Worm (Caenorhabditis elegans): Measurements from ENCODE around the gene Y42H9B.3.

DNA sequence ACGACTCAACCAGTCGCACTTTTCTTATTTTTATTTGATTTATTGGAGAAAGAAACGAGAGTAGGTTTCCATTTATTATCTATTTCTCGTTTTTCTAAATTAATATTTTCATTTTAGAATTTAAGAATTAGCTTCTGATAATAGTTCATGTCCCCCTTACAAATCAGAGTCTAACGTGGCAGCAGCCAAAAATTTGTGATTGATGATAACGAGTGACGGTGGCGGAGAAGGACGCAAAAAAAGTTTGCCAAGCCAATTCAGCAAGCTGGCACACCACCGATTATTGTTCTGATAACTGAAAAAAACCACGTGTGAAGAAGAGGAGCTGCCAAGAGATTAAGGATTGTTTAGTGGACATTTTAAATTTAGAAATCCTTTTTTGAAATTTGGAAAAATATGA is 17.9 kb upstream of the Y42H9B.3 start:
- TF ChIP-seq med-1 (GFP tag; optimal IDR thresholded peaks at IDR 0.05; ENCODE audit: insufficient read depth) (no peak), cog-1 (tag; optimal IDR thresholded peaks at IDR 0.05) (no peak), klf-2 (GFP tag; conservative IDR thresholded peaks at IDR 0.05) (no peak), T22C8.4 (GFP tag; IDR thresholded peaks at IDR 0.05) (no peak), flt-1 (GFP tag; IDR thresholded peaks at IDR 0.05) (no peak), tab-1 (GFP tag; IDR thresholded peaks at IDR 0.05) (no peak), ztf-23 (GFP tag; IDR thresholded peaks at IDR 0.05) (no peak), ref-1 (GFP tag; conservative IDR thresholded peaks at IDR 0.05) (no peak), ztf-29 (GFP tag; IDR thresholded peaks at IDR 0.05) (no peak)
